Worm (Caenorhabditis elegans): ENCODE measurements around the gene agt-2.

agt-2 gene

DNA sequence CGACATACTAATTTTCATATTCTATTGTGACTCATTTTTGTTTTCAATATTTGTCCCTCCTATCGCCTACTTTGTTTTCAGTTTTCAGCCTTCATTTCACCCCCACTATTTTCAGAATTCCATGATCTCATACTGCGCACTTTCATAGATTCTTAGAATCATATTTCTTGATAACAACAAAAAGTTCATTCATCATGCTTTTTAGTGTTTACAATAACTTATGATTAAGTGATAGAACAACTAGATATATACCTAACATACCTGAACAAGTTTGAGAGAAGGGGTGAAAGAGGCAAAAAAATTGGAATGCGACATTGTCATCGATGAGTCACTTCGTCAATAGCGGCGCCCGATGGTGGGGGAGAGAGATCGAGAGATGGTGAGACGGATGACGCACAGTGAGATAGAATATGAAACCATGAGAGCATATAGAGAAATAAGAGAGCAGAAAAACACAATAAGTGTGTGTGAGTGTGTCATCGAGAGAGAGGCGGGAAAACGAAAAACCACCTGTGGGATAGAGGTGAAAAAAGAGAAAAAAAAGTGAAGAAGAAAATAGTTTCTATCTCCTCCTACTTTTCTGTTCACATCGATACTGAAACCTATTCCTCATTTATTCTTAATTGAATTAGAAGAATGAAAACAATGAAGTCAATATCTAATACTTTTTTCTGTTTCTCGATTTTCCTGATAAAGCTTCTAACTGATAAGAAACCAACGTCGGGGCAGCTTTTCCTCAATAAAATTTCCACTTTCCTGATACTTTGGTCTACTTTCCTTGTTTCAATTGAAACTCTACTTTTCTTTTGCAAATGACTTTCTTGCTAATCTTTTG, 36.8 kb downstream of the agt-2 start (continued):
- TF ChIP-seq elt-3 (tag; optimal IDR thresholded peaks at IDR 0.05): peak in 2 of 6 experiments; percentile 12 to 55
- TF ChIP-seq lin-13 (GFP tag; optimal IDR thresholded peaks at IDR 0.05): no peak
- TF ChIP-seq vab-15 (tag; optimal IDR thresholded peaks at IDR 0.05): no peak
- TF ChIP-seq ces-1 (GFP tag; optimal IDR thresholded peaks at IDR 0.05): no peak
- peak; percentile 48 for TF ChIP-seq ztf-4 (tag; optimal IDR thresholded peaks at IDR 0.05)
- no peak for TF ChIP-seq nhr-12 (tag; optimal IDR thresholded peaks at IDR 0.05)
- TF ChIP-seq zip-4 (GFP tag; optimal IDR thresholded peaks at IDR 0.05): no peak
- no peak for TF ChIP-seq ceh-63 (GFP tag; optimal IDR thresholded peaks at IDR 0.05)
- TF ChIP-seq ceh-90 (tag; optimal IDR thresholded peaks at IDR 0.05): peak; percentile 2
- TF ChIP-seq fkh-4 (tag; optimal IDR thresholded peaks at IDR 0.05; ENCODE audit: borderline replicate concordance): no peak
- TF ChIP-seq nhr-76 (tag; optimal IDR thresholded peaks at IDR 0.05): no peak
- peak; percentile 79 for TF ChIP-seq swsn-7 (tag; optimal IDR thresholded peaks at IDR 0.05)
- no peak for TF ChIP-seq hlh-4 (tag; optimal IDR thresholded peaks at IDR 0.05)
- no peak for TF ChIP-seq nhr-84 (tag; optimal IDR thresholded peaks at IDR 0.05)
- TF ChIP-seq mep-1 (tag; optimal IDR thresholded peaks at IDR 0.05): peak; percentile 80
- peak; percentile 58 for TF ChIP-seq irx-1 (tag; optimal IDR thresholded peaks at IDR 0.05)
- peak; percentile 46 for TF ChIP-seq pax-3 (tag; optimal IDR thresholded peaks at IDR 0.05)
- TF ChIP-seq snu-23 (GFP tag; optimal IDR thresholded peaks at IDR 0.05): peak; percentile 85
- TF ChIP-seq pag-3 (tag; optimal IDR thresholded peaks at IDR 0.05; ENCODE audit: borderline replicate concordance, insufficient read depth): no peak
- no peak for TF ChIP-seq unc-98 (GFP tag; IDR thresholded peaks at IDR 0.05)
- no peak for TF ChIP-seq hpl-2 (GFP tag; optimal IDR thresholded peaks at IDR 0.05)
- TF ChIP-seq alr-1 (tag; optimal IDR thresholded peaks at IDR 0.05; ENCODE audit: borderline replicate concordance): no peak
- no peak for TF ChIP-seq C34B4.2 (tag; optimal IDR thresholded peaks at IDR 0.05)
- TF ChIP-seq nhr-11 (tag; optimal IDR thresholded peaks at IDR 0.05): peak; percentile 21
- peak; percentile 46 for TF ChIP-seq dsc-1 (tag; optimal IDR thresholded peaks at IDR 0.05)
- peak; percentile 48 for TF ChIP-seq ama-1 (optimal IDR thresholded peaks at IDR 0.05)
- peak; percentile 70 for TF ChIP-seq tbx-2 (tag; optimal IDR thresholded peaks at IDR 0.05)
- no peak for TF ChIP-seq Y116A8C.19 (tag; optimal IDR thresholded peaks at IDR 0.05; ENCODE audit: borderline replicate concordance)
- TF ChIP-seq unc-86 (tag; optimal IDR thresholded peaks at IDR 0.05): peak; percentile 59
- no peak for TF ChIP-seq nhr-28 (tag; optimal IDR thresholded peaks at IDR 0.05)
- TF ChIP-seq nhr-237 (tag; optimal IDR thresholded peaks at IDR 0.05): peak; percentile 10
- TF ChIP-seq skn-1 (tag; optimal IDR thresholded peaks at IDR 0.05): peak; percentile 69
- TF ChIP-seq unc-30 (tag; optimal IDR thresholded peaks at IDR 0.05): no peak
- TF ChIP-seq elt-2 (tag; optimal IDR thresholded peaks at IDR 0.05): peak; percentile 72
- TF ChIP-seq lin-15B (tag; optimal IDR thresholded peaks at IDR 0.05): no peak
- no peak for TF ChIP-seq tlp-1 (tag; optimal IDR thresholded peaks at IDR 0.05)
- TF ChIP-seq mef-2 (tag; optimal IDR thresholded peaks at IDR 0.05): no peak
- TF ChIP-seq fkh-10 (GFP tag; optimal IDR thresholded peaks at IDR 0.05): no peak
- TF ChIP-seq nhr-20 (tag; optimal IDR thresholded peaks at IDR 0.05): peak; percentile 85
- peak; percentile 71 to 77 for TF ChIP-seq lin-35 (GFP tag; optimal IDR thresholded peaks at IDR 0.05)
- peak; percentile 9 for TF ChIP-seq zag-1 (tag; optimal IDR thresholded peaks at IDR 0.05)
- TF ChIP-seq unc-130 (tag; optimal IDR thresholded peaks at IDR 0.05): peak; percentile 52
- peak; percentile 69 for TF ChIP-seq nhr-77 (tag; optimal IDR thresholded peaks at IDR 0.05)
- no peak for TF ChIP-seq F16B12.6 (tag; optimal IDR thresholded peaks at IDR 0.05)

DNA sequence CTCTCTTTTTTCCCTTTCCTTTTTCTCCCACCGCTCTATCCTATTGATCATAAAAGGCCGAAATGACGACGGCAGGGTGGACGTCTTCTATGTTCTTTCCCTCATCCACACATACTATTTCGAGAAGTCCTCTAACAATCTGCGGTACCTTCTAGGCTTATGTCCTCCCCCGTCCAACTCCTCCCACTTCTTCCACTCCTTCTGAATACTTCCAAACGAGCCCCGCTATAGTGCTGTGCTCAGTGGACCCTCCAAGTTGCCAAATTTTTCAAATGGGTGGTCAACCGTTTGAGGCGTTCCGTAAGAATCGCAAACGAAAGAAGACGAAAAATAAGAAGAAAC, 37.6 kb downstream of the agt-2 start:
- TF ChIP-seq lin-14 (GFP tag; optimal IDR thresholded peaks at IDR 0.05): peak; percentile 91
- peak; percentile 44 for TF ChIP-seq swsn-7 (tag; optimal IDR thresholded peaks at IDR 0.05)
- peak; percentile 44; the same call in 1 of the 2 replicates for TF ChIP-seq ceh-88 (GFP tag; IDR thresholded peaks at IDR 0.05)
- TF ChIP-seq rnt-1 (tag; optimal IDR thresholded peaks at IDR 0.05): no peak
- TF ChIP-seq irx-1 (tag; optimal IDR thresholded peaks at IDR 0.05): no peak
- no peak for TF ChIP-seq tlp-1 (tag; optimal IDR thresholded peaks at IDR 0.05)
- no peak for TF ChIP-seq nhr-84 (tag; optimal IDR thresholded peaks at IDR 0.05)
- TF ChIP-seq ceh-63 (GFP tag; optimal IDR thresholded peaks at IDR 0.05): no peak
- no peak for TF ChIP-seq egl-27 (tag; optimal IDR thresholded peaks at IDR 0.05)
- TF ChIP-seq nhr-20 (tag; optimal IDR thresholded peaks at IDR 0.05): no peak
- no peak for TF ChIP-seq ztf-11 (tag; optimal IDR thresholded peaks at IDR 0.05)
- TF ChIP-seq jun-1 (tag; optimal IDR thresholded peaks at IDR 0.05): no peak
- TF ChIP-seq snpc-4 (tag; optimal IDR thresholded peaks at IDR 0.05): no peak
- TF ChIP-seq lin-39 (tag; optimal IDR thresholded peaks at IDR 0.05): no peak
- peak; percentile 31 for TF ChIP-seq egl-13 (tag; optimal IDR thresholded peaks at IDR 0.05)
- no peak for TF ChIP-seq F16B12.6 (tag; optimal IDR thresholded peaks at IDR 0.05)
- TF ChIP-seq fkh-10 (GFP tag; optimal IDR thresholded peaks at IDR 0.05): peak; percentile 69
- TF ChIP-seq hpl-2 (GFP tag; optimal IDR thresholded peaks at IDR 0.05): no peak
